Fruit fly (Drosophila melanogaster) whole organism, embryonic: ENCODE results near the gene hiro.

Experiments
- Adf1 ChIP-seq: fragments of 200-800 bp; sonication (Bioruptor generic); IDR thresholded peaks from 2 replicates; pipeline ENCODE4 v1.3.6; 2022; ENCODE audit warnings: missing biosample characterization, missing genetic modification characterization
- CG10274 ChIP-seq: fragments of 200-800 bp; sonication (Bioruptor generic); optimal IDR thresholded peaks from 3 replicates; lab custom pipeline; 2017; ENCODE audit warnings: missing biosample characterization, mild to moderate bottlenecking, missing genetic modification characterization
- CG12219 ChIP-seq: fragments of 200-800 bp; sonication (Bioruptor generic); optimal IDR thresholded peaks from 3 replicates; lab custom pipeline; 2018; ENCODE audit warnings: missing biosample characterization, mild to moderate bottlenecking, missing genetic modification characterization
- CG12744 ChIP-seq: fragments of 200-800 bp; sonication (Bioruptor generic); optimal IDR thresholded peaks from 2 replicates; lab custom pipeline; 2016; ENCODE audit warnings: missing biosample characterization, missing genetic modification characterization
- CG14014 ChIP-seq: fragments of 200-800 bp; sonication (Bioruptor generic); IDR thresholded peaks from 2 replicates; pipeline ENCODE4 v1.3.6; 2022; ENCODE audit warnings: missing biosample characterization, missing genetic modification characterization
- CG1602 ChIP-seq: fragments of 200-800 bp; sonication (Bioruptor generic); optimal IDR thresholded peaks from 3 replicates; lab custom pipeline; 2016; ENCODE audit warnings: missing biosample characterization, missing genetic modification characterization
- CG18262 ChIP-seq: fragments of 200-800 bp; optimal IDR thresholded peaks from 3 replicates; lab custom pipeline; 2019; ENCODE audit warnings: missing biosample characterization, mild to moderate bottlenecking, missing genetic modification characterization, moderate library complexity
- CG18599 ChIP-seq: fragments of 200-800 bp; sonication (Bioruptor generic); optimal IDR thresholded peaks from 3 replicates; lab custom pipeline; 2017; ENCODE audit warnings: missing biosample characterization, missing genetic modification characterization, mild to moderate bottlenecking, moderate library complexity, missing genetic modification reagents
- CG2199 ChIP-seq: fragments of 200-800 bp; sonication (Bioruptor generic); IDR thresholded peaks from 3 replicates; pipeline ENCODE4 v1.3.6; 2022; ENCODE audit warnings: missing biosample characterization, missing genetic modification characterization
- CG3163 ChIP-seq: fragments of 200-800 bp; sonication (Bioruptor generic); optimal IDR thresholded peaks from 3 replicates; lab custom pipeline; 2016; ENCODE audit warnings: missing biosample characterization, missing genetic modification characterization
- CG33557 ChIP-seq: fragments of 200-800 bp; sonication (Bioruptor generic); optimal IDR thresholded peaks from 2 replicates; lab custom pipeline; 2019; ENCODE audit warnings: missing biosample characterization, mild to moderate bottlenecking, missing genetic modification characterization, moderate library complexity
- CG3995 ChIP-seq: fragments of 200-800 bp; sonication (Bioruptor generic); optimal IDR thresholded peaks from 3 replicates; lab custom pipeline; 2016; ENCODE audit warnings: missing biosample characterization, missing genetic modification characterization
- CG4730 ChIP-seq: fragments of 200-800 bp; sonication (Bioruptor generic); IDR thresholded peaks from 2 replicates; pipeline ENCODE4 v1.3.6; 2022; ENCODE audit warnings: missing biosample characterization, missing genetic modification characterization
- CG5245 ChIP-seq: fragments of 200-800 bp; sonication (Bioruptor generic); optimal IDR thresholded peaks from 3 replicates; lab custom pipeline; 2016; ENCODE audit warnings: missing biosample characterization, missing genetic modification characterization
- CG7556 ChIP-seq: fragments of 200-800 bp; sonication (Bioruptor generic); optimal IDR thresholded peaks from 2 replicates; lab custom pipeline; 2017; ENCODE audit warnings: missing biosample characterization, mild to moderate bottlenecking, missing genetic modification characterization
- CG9215 ChIP-seq: fragments of 200-800 bp; sonication (Bioruptor generic); IDR thresholded peaks from 2 replicates; pipeline ENCODE4 v1.3.6; 2022; ENCODE audit warnings: missing biosample characterization, missing genetic modification characterization
- CG9797 ChIP-seq: fragments of 200-800 bp; sonication (Bioruptor generic); optimal IDR thresholded peaks from 3 replicates; lab custom pipeline; 2018; ENCODE audit warnings: missing biosample characterization, mild to moderate bottlenecking, missing genetic modification characterization
- CHES-1-like ChIP-seq: fragments of 200-800 bp; sonication (Bioruptor generic); optimal IDR thresholded peaks from 2 replicates; lab custom pipeline; 2016; ENCODE audit warnings: missing biosample characterization, missing genetic modification characterization
- Dp ChIP-seq: fragments of 200-800 bp; sonication (Bioruptor generic); optimal IDR thresholded peaks from 2 replicates; lab custom pipeline; 2018; ENCODE audit warnings: missing biosample characterization, mild to moderate bottlenecking, missing genetic modification characterization, moderate library complexity
- Fer2 ChIP-seq: fragments of 200-800 bp; sonication (Bioruptor generic); optimal IDR thresholded peaks from 2 replicates; lab custom pipeline; 2018; ENCODE audit warnings: missing biosample characterization, mild to moderate bottlenecking, missing genetic modification characterization, moderate library complexity
- H15 ChIP-seq: fragments of 200-800 bp; sonication (Bioruptor generic); IDR thresholded peaks from 3 replicates; pipeline ENCODE4 v1.3.6; 2022; ENCODE audit warnings: missing biosample characterization, missing genetic modification characterization
- HLH4C ChIP-seq: fragments of 200-800 bp; sonication (Bioruptor generic); IDR thresholded peaks from 3 replicates; pipeline ENCODE4 v1.3.6; 2022; ENCODE audit warnings: missing biosample characterization, missing genetic modification characterization; ENCODE audit not compliant: partially characterized antibody
- HLHmδ ChIP-seq: fragments of 200-800 bp; sonication (Bioruptor generic); optimal IDR thresholded peaks from 2 replicates; lab custom pipeline; 2018; ENCODE audit warnings: missing biosample characterization, mild to moderate bottlenecking, missing genetic modification characterization, moderate library complexity
- Trl ChIP-seq, 3 experiments: fragments of >200 bp in 2 of 3; fragments of 200-800 bp in 1 of 3; sonication (Bioruptor generic) in 1 of 3; optimal IDR thresholded peaks; 2 replicates in 1 of 3; 3 replicates in 2 of 3; lab custom pipeline; 2016 to 2017; ENCODE audit warnings: missing biosample characterization in 1 of 3, missing genetic modification characterization in 1 of 3
- ase ChIP-seq: fragments of 200-800 bp; sonication (Bioruptor generic); IDR thresholded peaks from 3 replicates; pipeline ENCODE4 v1.3.6; 2022; ENCODE audit warnings: missing biosample characterization, missing genetic modification characterization
- ash1 ChIP-seq: fragments of 200-800 bp; sonication (Bioruptor generic); optimal IDR thresholded peaks from 2 replicates; lab custom pipeline; 2018; ENCODE audit warnings: missing biosample characterization, mild to moderate bottlenecking, missing genetic modification characterization
- ato ChIP-seq: fragments of 200-800 bp; sonication (Bioruptor generic); IDR thresholded peaks from 2 replicates; pipeline ENCODE4 v1.3.6; 2022; ENCODE audit warnings: missing biosample characterization, missing genetic modification characterization; ENCODE audit not compliant: partially characterized antibody
- chinmo ChIP-seq: fragments of 200-800 bp; sonication (Bioruptor generic); IDR thresholded peaks from 4 replicates; pipeline ENCODE4 v1.3.6; 2022; ENCODE audit warnings: missing biosample characterization, missing genetic modification characterization; ENCODE audit not compliant: partially characterized antibody
- ewg ChIP-seq: fragments of 200-800 bp; sonication (Bioruptor generic); optimal IDR thresholded peaks from 3 replicates; lab custom pipeline; 2017; ENCODE audit warnings: mild to moderate bottlenecking, missing biosample characterization, missing genetic modification reagents, missing genetic modification characterization
- gce ChIP-seq: fragments of 200-800 bp; sonication (Bioruptor generic); IDR thresholded peaks from 3 replicates; pipeline ENCODE4 v1.3.6; 2022; ENCODE audit warnings: missing biosample characterization, missing genetic modification characterization
- gro ChIP-seq: fragments of 200-800 bp; sonication (Bioruptor generic); optimal IDR thresholded peaks from 2 replicates; lab custom pipeline; 2016; ENCODE audit warnings: missing biosample characterization, missing genetic modification characterization
- gsb-n ChIP-seq: fragments of 200-800 bp; sonication (Bioruptor generic); optimal IDR thresholded peaks from 3 replicates; lab custom pipeline; 2018; ENCODE audit warnings: missing biosample characterization, mild to moderate bottlenecking, missing genetic modification characterization
- ham ChIP-seq: fragments of 200-800 bp; sonication (Bioruptor generic); IDR thresholded peaks from 2 replicates; pipeline ENCODE4 v1.3.6; 2022; ENCODE audit warnings: missing biosample characterization, missing genetic modification characterization
- hbn ChIP-seq: fragments of 200-800 bp; sonication (Bioruptor generic); IDR thresholded peaks from 2 replicates; pipeline ENCODE4 v1.3.6; 2022; ENCODE audit warnings: missing biosample characterization, missing genetic modification characterization; ENCODE audit not compliant: partially characterized antibody
- her ChIP-seq: fragments of 200-800 bp; sonication (Bioruptor generic); optimal IDR thresholded peaks from 2 replicates; lab custom pipeline; 2016; ENCODE audit warnings: missing biosample characterization, missing genetic modification characterization
- ind ChIP-seq: fragments of 200-800 bp; sonication (Bioruptor generic); optimal IDR thresholded peaks from 3 replicates; lab custom pipeline; 2016; ENCODE audit warnings: missing biosample characterization, missing genetic modification characterization
- inv ChIP-seq: fragments of 200-800 bp; sonication (Bioruptor generic); IDR thresholded peaks from 2 replicates; pipeline ENCODE4 v1.3.6; 2022; ENCODE audit warnings: missing biosample characterization, missing genetic modification characterization; ENCODE audit not compliant: partially characterized antibody
- jing ChIP-seq: fragments of 200-800 bp; sonication (Bioruptor generic); optimal IDR thresholded peaks from 2 replicates; lab custom pipeline; 2018; ENCODE audit warnings: missing biosample characterization, mild to moderate bottlenecking, missing genetic modification characterization
- lab ChIP-seq: fragments of 200-800 bp; sonication (Bioruptor generic); optimal IDR thresholded peaks from 3 replicates; lab custom pipeline; 2017; ENCODE audit warnings: missing biosample characterization, missing genetic modification characterization, mild to moderate bottlenecking, moderate library complexity, missing genetic modification reagents
- mam ChIP-seq: fragments of 200-800 bp; sonication (Bioruptor generic); optimal IDR thresholded peaks from 3 replicates; lab custom pipeline; 2016; ENCODE audit warnings: missing biosample characterization, missing genetic modification characterization
- nmo ChIP-seq: fragments of 200-800 bp; sonication (Bioruptor generic); optimal IDR thresholded peaks from 2 replicates; lab custom pipeline; 2018; ENCODE audit warnings: missing biosample characterization, mild to moderate bottlenecking, missing genetic modification characterization, moderate library complexity
- pb ChIP-seq: fragments of 200-800 bp; sonication (Bioruptor generic); optimal IDR thresholded peaks from 3 replicates; lab custom pipeline; 2016; ENCODE audit warnings: missing biosample characterization, missing genetic modification characterization
- run ChIP-seq: fragments of 200-800 bp; sonication (Bioruptor generic); optimal IDR thresholded peaks from 3 replicates; lab custom pipeline; 2018; ENCODE audit warnings: missing biosample characterization, mild to moderate bottlenecking, missing genetic modification characterization
- sob ChIP-seq: fragments of 200-800 bp; sonication (Bioruptor generic); IDR thresholded peaks from 2 replicates; pipeline ENCODE4 v1.3.6; 2022; ENCODE audit warnings: missing biosample characterization, missing genetic modification characterization
- ttk ChIP-seq: fragments of 200-800 bp; sonication (Bioruptor generic); IDR thresholded peaks from 2 replicates; pipeline ENCODE4 v2.1.2; 2022; ENCODE audit warnings: missing biosample characterization, missing genetic modification characterization
- wdn ChIP-seq: fragments of 200-800 bp; sonication (Bioruptor generic); IDR thresholded peaks from 2 replicates; pipeline ENCODE4 v1.3.6; 2022; ENCODE audit warnings: missing biosample characterization, missing genetic modification characterization
- wek ChIP-seq: fragments of 200-800 bp; sonication (Bioruptor generic); optimal IDR thresholded peaks from 3 replicates; lab custom pipeline; 2018; ENCODE audit warnings: missing biosample characterization, mild to moderate bottlenecking, missing genetic modification characterization, moderate library complexity
- yki ChIP-seq: fragments of >200 bp; optimal IDR thresholded peaks from 3 replicates; lab custom pipeline; 2018
- z ChIP-seq: fragments of 200-800 bp; sonication (Bioruptor generic); IDR thresholded peaks from 3 replicates; pipeline ENCODE4 v1.3.6; 2022; ENCODE audit warnings: missing biosample characterization, missing genetic modification characterization

Gene hiro

dm6 chr3L:640324-640974, 47.3 kb downstream of the hiro start (continued):
- TF ChIP-seq CG1602 (GFP tag; lab: Kevin White, UChicago) (peak; percentile 77), wek (GFP tag; lab: Kevin White, UChicago) (peak; percentile 41), CG10274 (GFP tag; lab: Kevin White, UChicago) (no peak), CG12219 (GFP tag; lab: Kevin White, UChicago) (peak; percentile 77), CG33557 (GFP tag; lab: Kevin White, UChicago) (peak; percentile 93), CG3995 (GFP tag; lab: Kevin White, UChicago) (peak; percentile 9), z (GFP tag; lab: Robert Waterston, UW) (peak; percentile 7; the same call in 1 of the 3 replicates), ind (peak; percentile 83), wdn (GFP tag; lab: Robert Waterston, UW) (0 out of 2 replicates have a peak, but pooled peaks have one; percentile 41), lab (peak; percentile 81), ttk (GFP tag; lab: Robert Waterston, UW) (peak; percentile 75), H15 (GFP tag; lab: Robert Waterston, UW) (peak; percentile 79), ham (no peak), CG12744 (GFP tag; lab: Kevin White, UChicago) (peak; percentile 85), Dp (GFP tag; lab: Kevin White, UChicago) (no peak), Adf1 (GFP tag; lab: Robert Waterston, UW) (0 out of 2 replicates have a peak, but pooled peaks have one; percentile 14), HLHmδ (no peak), jing (peak; percentile 74), CHES-1-like (peak; percentile 77), gro (GFP tag; lab: Kevin White, UChicago) (peak; percentile 24), ewg (GFP tag; lab: Kevin White, UChicago) (peak; percentile 72), hbn (GFP tag; lab: Robert Waterston, UW) (no peak), nmo (GFP tag; lab: Kevin White, UChicago) (peak; percentile 91), HLH4C (GFP tag; lab: Robert Waterston, UW) (no peak), mam (GFP tag; lab: Kevin White, UChicago) (peak; percentile 75), gsb-n (tag; lab: Kevin White, UChicago) (peak; percentile 86), CG9215 (GFP tag; lab: Robert Waterston, UW) (peak; percentile 55), inv (no peak), run (tag; lab: Kevin White, UChicago) (peak; percentile 36), CG9797 (GFP tag; lab: Kevin White, UChicago) (peak; percentile 14), CG7556 (GFP tag; lab: Kevin White, UChicago) (peak; percentile 88), Trl (optimal IDR thresholded peaks at IDR 0.05; lab: Kevin White, UChicago) (no peak), Trl (GFP tag; optimal IDR thresholded peaks at IDR 0.05; lab: Kevin White, UChicago) (peak; percentile 90), pb (GFP tag; lab: Kevin White, UChicago) (peak; percentile 76), her (GFP tag; lab: Kevin White, UChicago) (peak; percentile 86), sob (GFP tag; lab: Robert Waterston, UW) (peak; percentile 67), chinmo (GFP tag; lab: Robert Waterston, UW) (no peak), ase (GFP tag; lab: Robert Waterston, UW) (peak; percentile 75; the same call in 2 of the 3 replicates), ash1 (GFP tag; lab: Kevin White, UChicago) (no peak), ato (GFP tag; lab: Robert Waterston, UW) (no peak), CG18599 (GFP tag; lab: Kevin White, UChicago) (peak; percentile 84), CG4730 (GFP tag; lab: Robert Waterston, UW) (peak; percentile 30; the same call in 1 of the 2 replicates), CG18262 (tag; lab: Kevin White, UChicago) (peak; percentile 92), Fer2 (no peak), yki (no peak), CG14014 (GFP tag; lab: Robert Waterston, UW) (peak; percentile 48), CG5245 (GFP tag; lab: Kevin White, UChicago) (peak; percentile 79), gce (peak; percentile 67; the same call in 2 of the 3 replicates), CG2199 (GFP tag; lab: Robert Waterston, UW) (peak; percentile 93), CG3163 (GFP tag; lab: Kevin White, UChicago) (peak; percentile 64)
